Worm (Caenorhabditis elegans) whole organism, young adult: ENCODE measurements around the gene decr-1.3.

ENCODE experiments used
- B0019.2 ChIP-seq: fragments of 200-800 bp; sonication (Bioruptor generic); conservative IDR thresholded peaks from 2 replicates; pipeline ENCODE4 v1.3.6; 2022; ENCODE audit warnings: missing genetic modification reagents, missing genetic modification characterization, missing compliant biosample characterization
- D2030.7 ChIP-seq: fragments of 200-800 bp; sonication (Bioruptor generic); IDR thresholded peaks from 2 replicates; pipeline ENCODE4 v1.3.6; 2022; ENCODE audit warnings: missing genetic modification reagents, missing genetic modification characterization, missing compliant biosample characterization
- F23B12.7 ChIP-seq: sonication (generic microtip); optimal IDR thresholded peaks from 2 replicates; lab custom pipeline; 2017; ENCODE audit warnings: missing genetic modification characterization, mild to moderate bottlenecking, missing compliant biosample characterization, antibody characterized with exemption, moderate library complexity; ENCODE audit not compliant: insufficient read depth
- F33H1.4 ChIP-seq: fragments of 200-800 bp; sonication (Bioruptor generic); IDR thresholded peaks from 2 replicates; pipeline ENCODE4 v1.3.6; 2022; ENCODE audit warnings: missing genetic modification reagents, missing genetic modification characterization, missing compliant biosample characterization
- F49E8.2 ChIP-seq: sonication (generic microtip); optimal IDR thresholded peaks from 3 replicates; lab custom pipeline; 2017; ENCODE audit warnings: missing genetic modification characterization, mild to moderate bottlenecking, missing compliant biosample characterization, antibody characterized with exemption, moderate library complexity; ENCODE audit not compliant: insufficient read depth
- K12H6.12 ChIP-seq: fragments of 200-800 bp; sonication (Bioruptor generic); optimal IDR thresholded peaks from 2 replicates; lab custom pipeline; 2018; ENCODE audit warnings: mild to moderate bottlenecking, missing genetic modification characterization, missing compliant biosample characterization
- Y95B8A.8 ChIP-seq: fragments of 200-800 bp; sonication (Bioruptor generic); IDR thresholded peaks from 2 replicates; pipeline ENCODE4 v1.3.6; 2022; ENCODE audit warnings: missing genetic modification reagents, missing genetic modification characterization, missing compliant biosample characterization
- ZK185.1 ChIP-seq: sonication (generic microtip); optimal IDR thresholded peaks from 2 replicates; lab custom pipeline; 2016; ENCODE audit warnings: mild to moderate bottlenecking, missing genetic modification characterization, missing compliant biosample characterization; ENCODE audit not compliant: poor library complexity, severe bottlenecking
- ama-1 ChIP-seq, 3 experiments: fragments of 150-350 bp in 1 of 3; sonication (generic microtip) in 2 of 3; optimal IDR thresholded peaks; 2 replicates each; lab custom pipeline; 2014 to 2018; ENCODE audit warnings: missing biosample characterization in 2 of 3, missing genetic modification characterization in 2 of 3, missing genetic modification reagents in 2 of 3
- attf-5 ChIP-seq: fragments of 200-800 bp; sonication (Bioruptor generic); optimal IDR thresholded peaks from 2 replicates; lab custom pipeline; 2018; ENCODE audit warnings: mild to moderate bottlenecking, missing genetic modification characterization, missing compliant biosample characterization
- cebp-1 ChIP-seq, 2 experiments: fragments of 200-800 bp in 1 of 2; sonication (Bioruptor generic) in 1 of 2; sonication (generic microtip) in 1 of 2; IDR thresholded peaks in 1 of 2; optimal IDR thresholded peaks in 1 of 2; 2 replicates each; pipeline versions ENCODE4 v1.3.6 to Lab custom; 2017 to 2022; ENCODE audit warnings: missing compliant biosample characterization in 2 of 2, missing genetic modification characterization in 2 of 2, mild to moderate bottlenecking in 1 of 2, missing genetic modification reagents in 1 of 2, moderate library complexity in 1 of 2
- ceh-100 ChIP-seq: fragments of 200-800 bp; sonication (Bioruptor generic); IDR thresholded peaks from 2 replicates; pipeline ENCODE4 v1.3.6; 2022; ENCODE audit warnings: missing genetic modification reagents, missing genetic modification characterization, missing compliant biosample characterization
- die-1 ChIP-seq: sonication (generic microtip); optimal IDR thresholded peaks from 2 replicates; lab custom pipeline; 2016; ENCODE audit warnings: missing genotype, mild to moderate bottlenecking, missing genetic modification characterization, missing compliant biosample characterization
- dox-1 ChIP-seq: fragments of 200-800 bp; sonication (Bioruptor generic); IDR thresholded peaks from 2 replicates; pipeline ENCODE4 v1.3.6; 2022; ENCODE audit warnings: missing genetic modification reagents, missing genetic modification characterization, missing compliant biosample characterization
- dpl-1 ChIP-seq: fragments of 150-350 bp; optimal IDR thresholded peaks from 2 replicates; lab custom pipeline; 2014; ENCODE audit warnings: missing biosample characterization, missing genetic modification reagents, missing genetic modification characterization
- egrh-3 ChIP-seq: fragments of 200-800 bp; sonication (Bioruptor generic); IDR thresholded peaks from 2 replicates; pipeline ENCODE4 v1.3.6; 2022; ENCODE audit warnings: missing genetic modification reagents, missing genetic modification characterization, missing compliant biosample characterization
- hmg-1.2 ChIP-seq: fragments of 200-800 bp; sonication (Bioruptor generic); IDR thresholded peaks from 2 replicates; pipeline ENCODE4 v1.3.6; 2022; ENCODE audit warnings: missing genetic modification reagents, missing genetic modification characterization, missing compliant biosample characterization
- let-607 ChIP-seq, 2 experiments: fragments of 200-800 bp in 1 of 2; sonication (Bioruptor generic) in 1 of 2; sonication (generic microtip) in 1 of 2; optimal IDR thresholded peaks; 2 replicates each; lab custom pipeline; 2016 to 2018; ENCODE audit warnings: mild to moderate bottlenecking in 2 of 2, missing compliant biosample characterization in 2 of 2, missing genetic modification characterization in 2 of 2, moderate library complexity in 2 of 2, missing genotype in 1 of 2
- lsl-1 ChIP-seq: fragments of 200-800 bp; sonication (Bioruptor generic); optimal IDR thresholded peaks from 2 replicates; lab custom pipeline; 2018; ENCODE audit warnings: mild to moderate bottlenecking, missing genetic modification characterization, moderate library complexity, missing compliant biosample characterization
- madf-3 ChIP-seq: fragments of 200-800 bp; sonication (Bioruptor generic); IDR thresholded peaks from 2 replicates; pipeline ENCODE4 v1.3.6; 2022; ENCODE audit warnings: missing genetic modification reagents, missing genetic modification characterization, missing compliant biosample characterization
- madf-6 ChIP-seq: fragments of 200-800 bp; sonication (Bioruptor generic); IDR thresholded peaks from 2 replicates; pipeline ENCODE4 v1.3.6; 2022; ENCODE audit warnings: missing genetic modification reagents, missing genetic modification characterization, missing compliant biosample characterization
- mel-28 ChIP-seq: sonication (generic microtip); optimal IDR thresholded peaks from 2 replicates; lab custom pipeline; 2016; ENCODE audit warnings: borderline replicate concordance, mild to moderate bottlenecking, missing genetic modification characterization, missing compliant biosample characterization
- nhr-80 ChIP-seq: sonication (generic microtip); optimal IDR thresholded peaks from 2 replicates; lab custom pipeline; 2016; ENCODE audit warnings: missing genetic modification characterization, missing compliant biosample characterization
- pha-4 ChIP-seq: fragments of 150-350 bp; sonication (generic microtip); optimal IDR thresholded peaks from 2 replicates; lab custom pipeline; 2014; ENCODE audit warnings: missing biosample characterization, missing genetic modification reagents, missing genetic modification characterization
- rec-8 ChIP-seq, 2 experiments: sonication (generic microtip); optimal IDR thresholded peaks; 2 replicates each; lab custom pipeline; 2016; ENCODE audit warnings: mild to moderate bottlenecking in 2 of 2, missing genetic modification characterization in 2 of 2, missing genetic modification reagents in 2 of 2, missing genotype in 2 of 2, missing biosample characterization in 1 of 2, missing compliant biosample characterization in 1 of 2, moderate library complexity in 1 of 2
- snpc-3.4 ChIP-seq: sonication (generic microtip); optimal IDR thresholded peaks from 2 replicates; lab custom pipeline; 2017; ENCODE audit warnings: missing genetic modification characterization, mild to moderate bottlenecking, missing compliant biosample characterization, antibody characterized with exemption, moderate library complexity, missing genotype, missing genetic modification reagents
- snpc-4 ChIP-seq, 5 experiments: fragments of 150-350 bp in 1 of 5; sonication (generic microtip) in 4 of 5; optimal IDR thresholded peaks; 2 replicates each; lab custom pipeline; 2014 to 2018; ENCODE audit warnings: missing genetic modification characterization in 5 of 5, missing biosample characterization in 3 of 5, antibody characterized with exemption in 2 of 5, mild to moderate bottlenecking in 2 of 5, missing compliant biosample characterization in 2 of 5, missing genotype in 2 of 5, moderate library complexity in 2 of 5, missing genetic modification reagents in 1 of 5
- ztf-18 ChIP-seq: sonication (generic microtip); optimal IDR thresholded peaks from 2 replicates; lab custom pipeline; 2016; ENCODE audit warnings: missing genotype, mild to moderate bottlenecking, missing genetic modification characterization, missing compliant biosample characterization
- ztf-3 ChIP-seq: fragments of 200-800 bp; sonication (Bioruptor generic); optimal IDR thresholded peaks from 2 replicates; lab custom pipeline; 2018; ENCODE audit warnings: mild to moderate bottlenecking, missing genetic modification characterization, missing compliant biosample characterization

decr-1.3 gene

ce11 chrII:8125439-8125838 lies 47.9 kb downstream of the decr-1.3 start:
- no peak for TF ChIP-seq die-1 (tag; lab: Kevin White, UChicago)
- no peak for TF ChIP-seq ZK185.1

ce11 chrII:8124867-8125266 lies 48.5 kb downstream of the decr-1.3 start, which contains the start of gene ire-1:
TSS of gene ire-1 (minus strand) at chrII:8124910.
- peak; percentile 37 for TF ChIP-seq ZK185.1
- TF ChIP-seq ztf-3 (GFP tag; lab: Kevin White, UChicago) = no peak
- peak; percentile 33 for TF ChIP-seq K12H6.12 (tag; lab: Kevin White, UChicago)
- TF ChIP-seq ama-1 (optimal IDR thresholded peaks at IDR 0.05; lab: Kevin White, UChicago) = no peak
- TF ChIP-seq ama-1 (GFP tag; optimal IDR thresholded peaks at IDR 0.05; lab: Kevin White, UChicago) = no peak
- TF ChIP-seq mel-28 (tag; lab: Kevin White, UChicago) = no peak
- peak; percentile 25; the same call in 1 of the 2 replicates for TF ChIP-seq hmg-1.2 (GFP tag; lab: Robert Waterston, UW)
- peak; percentile 63 for TF ChIP-seq F49E8.2
- peak; percentile 64 for TF ChIP-seq F23B12.7 (tag; lab: Kevin White, UChicago)
- no peak for TF ChIP-seq snpc-4 (GFP tag; optimal IDR thresholded peaks at IDR 0.05; lab: Kevin White, UChicago)
- TF ChIP-seq snpc-4 (tag; optimal IDR thresholded peaks at IDR 0.05; lab: Kevin White, UChicago) = peak in 1 of 4 experiments; percentile 55
- TF ChIP-seq egrh-3 (GFP tag; lab: Robert Waterston, UW) = no peak
- TF ChIP-seq madf-3 = no peak
- peak; percentile 89 for TF ChIP-seq lsl-1 (GFP tag; lab: Kevin White, UChicago)
- peak; percentile 30; the same call in 1 of the 2 replicates for TF ChIP-seq madf-6
- peak; percentile 41; the same call in 1 of the 2 replicates for TF ChIP-seq ceh-100 (GFP tag; lab: Robert Waterston, UW)
- TF ChIP-seq snpc-3.4 = peak; percentile 55
- peak; percentile 73 for TF ChIP-seq pha-4 (tag; lab: Kevin White, UChicago)
- no peak for TF ChIP-seq rec-8 (tag; optimal IDR thresholded peaks at IDR 0.05; lab: Kevin White, UChicago)
- TF ChIP-seq F33H1.4 (GFP tag; lab: Robert Waterston, UW) = peak; percentile 45; the same call in 1 of the 2 replicates
- TF ChIP-seq let-607 (tag; optimal IDR thresholded peaks at IDR 0.05; lab: Kevin White, UChicago) = peak; percentile 30 to 73
- TF ChIP-seq nhr-80 (tag; lab: Kevin White, UChicago) = peak; percentile 61
- TF ChIP-seq attf-5 = peak; percentile 74
- peak; percentile 82 for TF ChIP-seq cebp-1 (GFP tag; IDR thresholded peaks at IDR 0.05; lab: Robert Waterston, UW)
- peak; percentile 92 for TF ChIP-seq cebp-1 (tag; optimal IDR thresholded peaks at IDR 0.05; lab: Kevin White, UChicago)
- TF ChIP-seq dox-1 (GFP tag; lab: Robert Waterston, UW) = peak; percentile 59
- TF ChIP-seq dpl-1 (GFP tag; lab: Kevin White, UChicago) = peak; percentile 3
- peak; percentile 28 for TF ChIP-seq ztf-18
- TF ChIP-seq D2030.7 = peak; percentile 12; the same call in 1 of the 2 replicates
- TF ChIP-seq Y95B8A.8 (GFP tag; lab: Robert Waterston, UW) = peak; percentile 47; the same call in 1 of the 2 replicates
- peak; percentile 31; the same call in 1 of the 2 replicates for TF ChIP-seq B0019.2
